Worm (Caenorhabditis elegans) whole organism, young adult: Measurements from ENCODE around the gene odr-1.

ENCODE experiments used
- F39B2.1 ChIP-seq: fragments of 200-800 bp; sonication (Bioruptor generic); IDR thresholded peaks from 2 replicates; pipeline ENCODE4 v1.3.6; 2022; ENCODE audit warnings: missing genetic modification reagents, missing genetic modification characterization, missing compliant biosample characterization
- F52B5.7 ChIP-seq: sonication (generic microtip); optimal IDR thresholded peaks from 2 replicates; lab custom pipeline; 2016; ENCODE audit warnings: mild to moderate bottlenecking, missing genetic modification characterization, missing compliant biosample characterization
- ceh-27 ChIP-seq: fragments of 200-800 bp; sonication (Bioruptor generic); optimal IDR thresholded peaks from 2 replicates; lab custom pipeline; 2018; ENCODE audit warnings: mild to moderate bottlenecking, missing genetic modification characterization, moderate library complexity, missing compliant biosample characterization
- ceh-79 ChIP-seq: sonication (generic microtip); optimal IDR thresholded peaks from 2 replicates; lab custom pipeline; 2017; ENCODE audit warnings: mild to moderate bottlenecking, missing genetic modification characterization, missing compliant biosample characterization
- hrde-1 ChIP-seq: sonication (generic microtip); optimal IDR thresholded peaks from 2 replicates; lab custom pipeline; 2016; ENCODE audit warnings: missing genetic modification characterization, mild to moderate bottlenecking, missing compliant biosample characterization, moderate library complexity, missing genotype, missing genetic modification reagents, borderline replicate concordance
- snpc-4 ChIP-seq, 5 experiments: fragments of 150-350 bp in 1 of 5; sonication (generic microtip) in 4 of 5; optimal IDR thresholded peaks; 2 replicates each; lab custom pipeline; 2014 to 2018; ENCODE audit warnings: missing genetic modification characterization in 5 of 5, missing biosample characterization in 3 of 5, antibody characterized with exemption in 2 of 5, mild to moderate bottlenecking in 2 of 5, missing compliant biosample characterization in 2 of 5, missing genotype in 2 of 5, moderate library complexity in 2 of 5, missing genetic modification reagents in 1 of 5

DNA sequence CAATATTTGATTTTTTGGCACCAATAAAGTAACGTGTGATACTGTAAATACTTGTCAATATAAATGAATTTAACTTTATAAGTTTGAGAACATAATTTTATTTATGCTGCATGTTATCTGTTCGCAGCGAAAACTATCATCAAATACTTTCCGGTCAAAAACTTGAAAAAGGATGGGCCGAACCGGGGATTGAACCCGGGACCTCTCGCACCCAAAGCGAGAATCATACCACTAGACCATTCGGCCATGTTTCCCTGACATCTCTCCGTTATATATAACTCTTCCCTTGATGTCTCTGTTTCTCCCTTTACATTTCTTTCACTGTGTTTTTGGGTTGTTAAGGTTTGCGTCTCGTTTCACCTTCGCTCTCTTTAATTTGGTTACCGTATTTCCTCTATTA is 39.0 kb downstream of the odr-1 start:
- TF ChIP-seq snpc-4 (GFP tag; optimal IDR thresholded peaks at IDR 0.05; lab: Kevin White, UChicago): peak; percentile 64
- peak; percentile 55 to 82 (median 74) for TF ChIP-seq snpc-4 (tag; optimal IDR thresholded peaks at IDR 0.05; lab: Kevin White, UChicago)
- TF ChIP-seq F52B5.7 (tag; lab: Kevin White, UChicago): peak; percentile 9
- peak; percentile 6 for TF ChIP-seq ceh-79 (tag; lab: Kevin White, UChicago)
- no peak for TF ChIP-seq F39B2.1
- TF ChIP-seq ceh-27: peak; percentile 68
- peak; percentile 49 for TF ChIP-seq hrde-1
